Fruit fly (Drosophila melanogaster) whole organism, embryonic: Measurements from ENCODE around the gene CG42271.

Experiments
- Abd-B ChIP-seq: fragments of 200-800 bp; sonication (Bioruptor generic); optimal IDR thresholded peaks from 2 replicates; lab custom pipeline; 2018; ENCODE audit warnings: missing biosample characterization, mild to moderate bottlenecking, missing genetic modification characterization, moderate library complexity
- Atf-2 ChIP-seq: fragments of 200-800 bp; sonication (Bioruptor generic); optimal IDR thresholded peaks from 2 replicates; lab custom pipeline; 2016; ENCODE audit warnings: missing biosample characterization, missing genetic modification characterization
- Awh ChIP-seq: fragments of 200-800 bp; sonication (Bioruptor generic); IDR thresholded peaks from 2 replicates; pipeline ENCODE4, ENCODE4 v1.3.6; 2022; ENCODE audit warnings: missing biosample characterization, missing genetic modification characterization
- Bgb ChIP-seq: fragments of 200-800 bp; sonication (Bioruptor generic); IDR thresholded peaks from 2 replicates; pipeline ENCODE4 v1.3.6; 2022; ENCODE audit warnings: missing biosample characterization, missing genetic modification characterization; ENCODE audit not compliant: partially characterized antibody
- CG10274 ChIP-seq: fragments of 200-800 bp; sonication (Bioruptor generic); optimal IDR thresholded peaks from 3 replicates; lab custom pipeline; 2017; ENCODE audit warnings: missing biosample characterization, mild to moderate bottlenecking, missing genetic modification characterization
- CG12391 ChIP-seq: fragments of 200-800 bp; sonication (Bioruptor generic); optimal IDR thresholded peaks from 3 replicates; lab custom pipeline; 2018; ENCODE audit warnings: missing biosample characterization, mild to moderate bottlenecking, missing genetic modification characterization, moderate library complexity
- CG13296 ChIP-seq: fragments of 200-800 bp; sonication (Bioruptor generic); optimal IDR thresholded peaks from 3 replicates; lab custom pipeline; 2018; ENCODE audit warnings: missing biosample characterization, mild to moderate bottlenecking, missing genetic modification characterization
- CG15514 ChIP-seq: fragments of 200-800 bp; sonication (Bioruptor generic); optimal IDR thresholded peaks from 3 replicates; lab custom pipeline; 2017; ENCODE audit warnings: missing biosample characterization, missing genetic modification characterization, mild to moderate bottlenecking, moderate library complexity, missing genetic modification reagents
- CG16815 ChIP-seq: fragments of 200-800 bp; sonication (Bioruptor generic); optimal IDR thresholded peaks from 3 replicates; lab custom pipeline; 2017; ENCODE audit warnings: missing biosample characterization, mild to moderate bottlenecking, missing genetic modification characterization
- CG31441 ChIP-seq: fragments of 200-800 bp; sonication (Bioruptor generic); IDR thresholded peaks from 2 replicates; pipeline ENCODE4 v1.3.6; 2022; ENCODE audit warnings: missing biosample characterization, missing genetic modification characterization
- CG33557 ChIP-seq: fragments of 200-800 bp; sonication (Bioruptor generic); optimal IDR thresholded peaks from 2 replicates; lab custom pipeline; 2019; ENCODE audit warnings: missing biosample characterization, mild to moderate bottlenecking, missing genetic modification characterization, moderate library complexity
- CG4328 ChIP-seq: fragments of 200-800 bp; sonication (Bioruptor generic); optimal IDR thresholded peaks from 3 replicates; lab custom pipeline; 2017; ENCODE audit warnings: missing biosample characterization, missing genetic modification reagents, missing genetic modification characterization
- CG4707 ChIP-seq: fragments of 200-800 bp; sonication (Bioruptor generic); optimal IDR thresholded peaks from 2 replicates; lab custom pipeline; 2018; ENCODE audit warnings: missing biosample characterization, mild to moderate bottlenecking, missing genetic modification characterization, moderate library complexity
- CG7556 ChIP-seq: fragments of 200-800 bp; sonication (Bioruptor generic); optimal IDR thresholded peaks from 2 replicates; lab custom pipeline; 2017; ENCODE audit warnings: missing biosample characterization, mild to moderate bottlenecking, missing genetic modification characterization
- CG7786 ChIP-seq: fragments of 200-800 bp; sonication (Bioruptor generic); optimal IDR thresholded peaks from 2 replicates; lab custom pipeline; 2016; ENCODE audit warnings: missing biosample characterization, missing genetic modification characterization
- CG9437 ChIP-seq: fragments of 200-800 bp; sonication (Bioruptor generic); optimal IDR thresholded peaks from 2 replicates; lab custom pipeline; 2018; ENCODE audit warnings: missing biosample characterization, mild to moderate bottlenecking, missing genetic modification characterization
- CG9727 ChIP-seq: fragments of 200-800 bp; sonication (Bioruptor generic); optimal IDR thresholded peaks from 3 replicates; lab custom pipeline; 2017; ENCODE audit warnings: missing biosample characterization, mild to moderate bottlenecking, missing genetic modification characterization
- CrebB ChIP-seq: fragments of 200-800 bp; sonication (Bioruptor generic); optimal IDR thresholded peaks from 3 replicates; lab custom pipeline; 2018; ENCODE audit warnings: missing biosample characterization, mild to moderate bottlenecking, missing genetic modification characterization
- ERR ChIP-seq: fragments of 200-800 bp; sonication (Bioruptor generic); optimal IDR thresholded peaks from 2 replicates; lab custom pipeline; 2016; ENCODE audit warnings: missing biosample characterization, missing genetic modification characterization
- Lim3 ChIP-seq: fragments of 200-800 bp; sonication (Bioruptor generic); IDR thresholded peaks from 2 replicates; pipeline ENCODE4 v1.3.6; 2022; ENCODE audit warnings: missing biosample characterization, missing genetic modification characterization
- MBD-R2 ChIP-seq: fragments of 200-800 bp; sonication (Bioruptor generic); IDR thresholded peaks from 2 replicates; pipeline ENCODE4 v1.3.6; 2022; ENCODE audit warnings: missing biosample characterization, missing genetic modification characterization
- MESR4 ChIP-seq: fragments of 200-800 bp; sonication (Bioruptor generic); optimal IDR thresholded peaks from 2 replicates; lab custom pipeline; 2018; ENCODE audit warnings: missing biosample characterization, mild to moderate bottlenecking, missing genetic modification characterization, moderate library complexity
- Max ChIP-seq: fragments of 200-800 bp; sonication (Bioruptor generic); optimal IDR thresholded peaks from 2 replicates; lab custom pipeline; 2016; ENCODE audit warnings: missing biosample characterization, mild to moderate bottlenecking, missing genetic modification characterization
- Meics ChIP-seq: fragments of 200-800 bp; sonication (Bioruptor generic); optimal IDR thresholded peaks from 2 replicates; lab custom pipeline; 2017; ENCODE audit warnings: missing biosample characterization, mild to moderate bottlenecking, missing genetic modification characterization
- Optix ChIP-seq: fragments of 200-800 bp; sonication (Bioruptor generic); IDR thresholded peaks from 3 replicates; pipeline ENCODE4 v1.3.6; 2022; ENCODE audit warnings: missing biosample characterization, missing genetic modification characterization
- Side ChIP-seq: fragments of 200-800 bp; sonication (Bioruptor generic); optimal IDR thresholded peaks from 2 replicates; lab custom pipeline; 2016; ENCODE audit warnings: missing biosample characterization, missing genetic modification characterization
- Sox100B ChIP-seq: fragments of 200-800 bp; sonication (Bioruptor generic); optimal IDR thresholded peaks from 3 replicates; lab custom pipeline; 2018; ENCODE audit warnings: missing biosample characterization, mild to moderate bottlenecking, missing genetic modification characterization
- Sox102F ChIP-seq: fragments of 200-800 bp; sonication (Bioruptor generic); optimal IDR thresholded peaks from 2 replicates; lab custom pipeline; 2018; ENCODE audit warnings: missing biosample characterization, mild to moderate bottlenecking, missing genetic modification characterization, moderate library complexity
- bbx ChIP-seq: fragments of 200-800 bp; sonication (Bioruptor generic); IDR thresholded peaks from 2 replicates; pipeline ENCODE4 v1.3.6; 2022; ENCODE audit warnings: missing biosample characterization, missing genetic modification characterization; ENCODE audit not compliant: partially characterized antibody
- chm ChIP-seq: fragments of 200-800 bp; sonication (Bioruptor generic); IDR thresholded peaks from 2 replicates; pipeline ENCODE4 v1.3.6; 2022; ENCODE audit warnings: missing biosample characterization, missing genetic modification characterization
- cwo ChIP-seq: fragments of 200-800 bp; sonication (Bioruptor generic); optimal IDR thresholded peaks from 3 replicates; lab custom pipeline; 2017; ENCODE audit warnings: missing biosample characterization, missing genetic modification characterization, mild to moderate bottlenecking, moderate library complexity, missing genetic modification reagents
- eyg ChIP-seq: fragments of 200-800 bp; sonication (Bioruptor generic); optimal IDR thresholded peaks from 3 replicates; lab custom pipeline; 2016; ENCODE audit warnings: missing biosample characterization, missing genetic modification characterization
- fd3F ChIP-seq: fragments of 200-800 bp; sonication (Bioruptor generic); optimal IDR thresholded peaks from 2 replicates; lab custom pipeline; 2018; ENCODE audit warnings: missing biosample characterization, mild to moderate bottlenecking, missing genetic modification characterization, moderate library complexity
- her ChIP-seq: fragments of 200-800 bp; sonication (Bioruptor generic); optimal IDR thresholded peaks from 2 replicates; lab custom pipeline; 2016; ENCODE audit warnings: missing biosample characterization, missing genetic modification characterization
- kah ChIP-seq: fragments of 200-800 bp; sonication (Bioruptor generic); optimal IDR thresholded peaks from 2 replicates; lab custom pipeline; 2018; ENCODE audit warnings: missing biosample characterization, mild to moderate bottlenecking, missing genetic modification characterization
- knrl ChIP-seq: fragments of 200-800 bp; sonication (Bioruptor generic); IDR thresholded peaks from 3 replicates; pipeline ENCODE4 v1.3.6; 2022; ENCODE audit warnings: missing biosample characterization, missing genetic modification characterization; ENCODE audit not compliant: partially characterized antibody
- lola ChIP-seq, 3 experiments: fragments of >200 bp in 2 of 3; fragments of 200-800 bp in 1 of 3; sonication (Bioruptor generic) in 1 of 3; optimal IDR thresholded peaks; 2 replicates each; lab custom pipeline; 2017 to 2019; ENCODE audit warnings: missing biosample characterization in 3 of 3, missing genetic modification characterization in 3 of 3, mild to moderate bottlenecking in 1 of 3, moderate library complexity in 1 of 3
- nerfin-1 ChIP-seq: fragments of 200-800 bp; sonication (Bioruptor generic); optimal IDR thresholded peaks from 3 replicates; lab custom pipeline; 2019; ENCODE audit warnings: missing biosample characterization, mild to moderate bottlenecking, missing genetic modification characterization, moderate library complexity
- nom ChIP-seq: fragments of 200-800 bp; sonication (Bioruptor generic); optimal IDR thresholded peaks from 2 replicates; lab custom pipeline; 2017; ENCODE audit warnings: missing biosample characterization, missing genetic modification characterization, mild to moderate bottlenecking, moderate library complexity, missing genetic modification reagents
- peb ChIP-seq: fragments of 200-800 bp; sonication (Bioruptor generic); IDR thresholded peaks from 2 replicates; pipeline ENCODE4 v1.3.6; 2022; ENCODE audit warnings: missing biosample characterization, missing genetic modification characterization
- sim ChIP-seq: fragments of 200-800 bp; sonication (Bioruptor generic); IDR thresholded peaks from 2 replicates; pipeline ENCODE4 v1.3.6; 2022; ENCODE audit warnings: missing biosample characterization, missing genetic modification characterization
- slbo ChIP-seq: fragments of 200-800 bp; sonication (Bioruptor generic); IDR thresholded peaks from 2 replicates; pipeline ENCODE4 v1.3.6; 2022; ENCODE audit warnings: missing biosample characterization, missing genetic modification characterization
- sob ChIP-seq: fragments of 200-800 bp; sonication (Bioruptor generic); IDR thresholded peaks from 2 replicates; pipeline ENCODE4 v1.3.6; 2022; ENCODE audit warnings: missing biosample characterization, missing genetic modification characterization
- tgo ChIP-seq: fragments of 200-800 bp; sonication (Bioruptor generic); IDR thresholded peaks from 3 replicates; pipeline ENCODE4 v1.3.6; 2022; ENCODE audit warnings: missing biosample characterization, missing genetic modification characterization
- unpg ChIP-seq: fragments of 200-800 bp; sonication (Bioruptor generic); optimal IDR thresholded peaks from 3 replicates; lab custom pipeline; 2018; ENCODE audit warnings: missing biosample characterization, mild to moderate bottlenecking, missing genetic modification characterization, moderate library complexity
- usp ChIP-seq: fragments of >200 bp; optimal IDR thresholded peaks from 2 replicates; lab custom pipeline; 2017; ENCODE audit warnings: missing biosample characterization, missing genetic modification characterization
- wek ChIP-seq: fragments of 200-800 bp; sonication (Bioruptor generic); optimal IDR thresholded peaks from 3 replicates; lab custom pipeline; 2018; ENCODE audit warnings: missing biosample characterization, mild to moderate bottlenecking, missing genetic modification characterization, moderate library complexity
- wor ChIP-seq: fragments of 200-800 bp; sonication (Bioruptor generic); IDR thresholded peaks from 2 replicates; pipeline ENCODE4 v1.3.6; 2022; ENCODE audit warnings: missing biosample characterization, missing genetic modification characterization

The CG42271 gene

DNA sequence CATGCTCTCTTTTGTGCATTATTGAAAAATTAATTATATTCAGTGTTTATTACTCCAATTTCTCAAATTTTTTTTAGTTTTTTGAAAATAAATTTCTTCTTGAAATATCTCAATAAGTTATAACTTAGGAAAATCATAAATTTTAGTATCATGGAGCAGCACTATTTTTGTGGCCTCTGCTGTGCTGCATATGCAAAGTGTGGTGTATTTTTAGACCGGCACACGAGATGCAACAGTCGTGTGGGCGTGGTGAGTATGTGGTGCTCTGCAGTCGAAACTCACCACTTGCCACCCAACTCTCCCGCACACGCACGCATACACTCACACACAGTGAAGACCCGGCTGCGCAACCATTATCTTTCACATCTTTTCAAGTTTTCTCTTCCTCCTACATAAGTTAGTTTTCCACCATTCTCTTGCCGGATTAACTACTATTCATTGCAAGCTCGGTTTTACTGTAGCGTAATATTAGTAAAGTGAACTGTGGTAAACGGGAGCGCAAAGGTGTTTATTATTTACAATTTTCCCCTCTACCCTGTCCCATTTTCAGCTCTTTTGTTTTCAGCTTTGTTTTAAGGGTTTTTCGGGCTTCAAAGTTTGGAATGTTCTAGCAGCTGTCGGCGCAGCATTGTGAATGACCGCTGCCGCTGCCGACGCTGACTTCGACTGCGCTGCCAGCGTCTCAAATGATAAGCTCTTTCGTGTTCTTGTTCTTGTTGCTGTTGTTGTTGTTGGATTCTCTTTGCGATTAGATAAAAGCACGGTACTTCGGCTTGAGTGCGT is 25.2 kb downstream of the CG42271 start (continued):
- TF ChIP-seq bbx (GFP tag; lab: Robert Waterston, UW) (no peak), Meics (GFP tag; lab: Kevin White, UChicago) (peak; percentile 41), Abd-B (GFP tag; lab: Kevin White, UChicago) (no peak), sim (GFP tag; lab: Robert Waterston, UW) (peak; percentile 49; the same call in 1 of the 2 replicates), CG7786 (GFP tag; lab: Kevin White, UChicago) (no peak), CG9437 (GFP tag; lab: Kevin White, UChicago) (peak; percentile 55), CG9727 (GFP tag; lab: Kevin White, UChicago) (peak; percentile 73), CG13296 (GFP tag; lab: Kevin White, UChicago) (peak; percentile 24), Sox100B (GFP tag; lab: Kevin White, UChicago) (peak; percentile 78), CG7556 (GFP tag; lab: Kevin White, UChicago) (peak; percentile 64), Optix (GFP tag; lab: Robert Waterston, UW) (peak; percentile 51; the same call in 1 of the 3 replicates), wek (GFP tag; lab: Kevin White, UChicago) (no peak), tgo (GFP tag; lab: Robert Waterston, UW) (0 out of 3 replicates have a peak, but pooled peaks have one; percentile 31), Max (peak; percentile 5), Side (GFP tag; lab: Kevin White, UChicago) (peak; percentile 21), sob (GFP tag; lab: Robert Waterston, UW) (peak; percentile 51; the same call in 1 of the 2 replicates), lola (GFP tag; optimal IDR thresholded peaks at IDR 0.05; lab: Kevin White, UChicago) (peak in 1 of 3 experiments; percentile 64), knrl (GFP tag; lab: Robert Waterston, UW) (no peak), chm (GFP tag; lab: Robert Waterston, UW) (peak; percentile 73), CrebB (tag; lab: Kevin White, UChicago) (no peak), CG31441 (GFP tag; lab: Robert Waterston, UW) (peak; percentile 76), CG15514 (GFP tag; lab: Kevin White, UChicago) (peak; percentile 27), wor (peak; percentile 39; the same call in 1 of the 2 replicates), Awh (GFP tag; lab: Robert Waterston, UW) (no peak; the same call in 1 of the 2 replicates), eyg (no peak), CG12391 (tag; lab: Kevin White, UChicago) (peak; percentile 74), Atf-2 (GFP tag; lab: Kevin White, UChicago) (peak; percentile 22), Bgb (GFP tag; lab: Robert Waterston, UW) (no peak), CG4328 (GFP tag; lab: Kevin White, UChicago) (peak; percentile 50), peb (GFP tag; lab: Robert Waterston, UW) (no peak), CG4707 (peak; percentile 52), unpg (peak; percentile 73), CG16815 (no peak), fd3F (no peak), slbo (GFP tag; lab: Robert Waterston, UW) (peak; percentile 24; the same call in 1 of the 2 replicates), nom (GFP tag; lab: Kevin White, UChicago) (peak; percentile 74), MBD-R2 (GFP tag; lab: Robert Waterston, UW) (0 out of 2 replicates have a peak, but pooled peaks have one; percentile 22), MESR4 (GFP tag; lab: Kevin White, UChicago) (no peak), CG33557 (peak; percentile 22), her (GFP tag; lab: Kevin White, UChicago) (no peak), Lim3 (GFP tag; lab: Robert Waterston, UW) (no peak), Sox102F (GFP tag; lab: Kevin White, UChicago) (peak; percentile 62), kah (peak; percentile 49), cwo (GFP tag; lab: Kevin White, UChicago) (peak; percentile 57), CG10274 (GFP tag; lab: Kevin White, UChicago) (no peak), usp (GFP tag; lab: Kevin White, UChicago) (no peak), nerfin-1 (tag; lab: Kevin White, UChicago) (peak; percentile 63), ERR (no peak)
